Fruit fly (Drosophila melanogaster) whole organism, embryonic: ENCODE results near the gene Fam92.
A peak's percentile ranks its signal among the peaks of the same experiment; 100 is the strongest.

Source experiments
- ATbp ChIP-seq: fragments of 200-800 bp; sonication (Bioruptor generic); optimal IDR thresholded peaks from 2 replicates; lab custom pipeline; 2017; ENCODE audit warnings: missing biosample characterization, mild to moderate bottlenecking, missing genetic modification characterization, missing genetic modification reagents
- Adf1 ChIP-seq: fragments of 200-800 bp; sonication (Bioruptor generic); IDR thresholded peaks from 2 replicates; pipeline ENCODE4 v1.3.6; 2022; ENCODE audit warnings: missing biosample characterization, missing genetic modification characterization
- CG12299 ChIP-seq: fragments of 200-800 bp; sonication (Bioruptor generic); optimal IDR thresholded peaks from 2 replicates; lab custom pipeline; 2018; ENCODE audit warnings: missing biosample characterization, mild to moderate bottlenecking, missing genetic modification characterization
- CG12659 ChIP-seq: fragments of 200-800 bp; sonication (Bioruptor generic); optimal IDR thresholded peaks from 3 replicates; lab custom pipeline; 2017; ENCODE audit warnings: mild to moderate bottlenecking, missing biosample characterization, missing genetic modification reagents, missing genetic modification characterization
- CG14860 ChIP-seq: fragments of 200-800 bp; sonication (Bioruptor generic); IDR thresholded peaks from 3 replicates; pipeline ENCODE4 v1.3.6; 2022; ENCODE audit warnings: missing biosample characterization, missing genetic modification characterization; ENCODE audit not compliant: partially characterized antibody
- CG15514 ChIP-seq: fragments of 200-800 bp; sonication (Bioruptor generic); optimal IDR thresholded peaks from 3 replicates; lab custom pipeline; 2017; ENCODE audit warnings: missing biosample characterization, missing genetic modification characterization, mild to moderate bottlenecking, moderate library complexity, missing genetic modification reagents
- CG16813 ChIP-seq: fragments of 200-800 bp; sonication (Bioruptor generic); IDR thresholded peaks from 3 replicates; pipeline ENCODE4 v1.3.6; 2022; ENCODE audit warnings: missing biosample characterization, missing genetic modification characterization; ENCODE audit not compliant: partially characterized antibody
- CG17802 ChIP-seq: fragments of 200-800 bp; sonication (Bioruptor generic); optimal IDR thresholded peaks from 2 replicates; lab custom pipeline; 2018; ENCODE audit warnings: missing biosample characterization, mild to moderate bottlenecking, missing genetic modification characterization, moderate library complexity
- CG18764 ChIP-seq: fragments of 200-800 bp; sonication (Bioruptor generic); optimal IDR thresholded peaks from 3 replicates; lab custom pipeline; 2016; ENCODE audit warnings: missing biosample characterization, missing genetic modification characterization
- CG2712 ChIP-seq: fragments of 200-800 bp; optimal IDR thresholded peaks from 3 replicates; lab custom pipeline; 2019; ENCODE audit warnings: missing biosample characterization, mild to moderate bottlenecking, missing genetic modification characterization, moderate library complexity
- CG30020 ChIP-seq: fragments of 200-800 bp; optimal IDR thresholded peaks from 2 replicates; lab custom pipeline; 2019; ENCODE audit warnings: missing biosample characterization, mild to moderate bottlenecking, missing genetic modification characterization, moderate library complexity
- CG33213 ChIP-seq: fragments of 200-800 bp; sonication (Bioruptor generic); optimal IDR thresholded peaks from 3 replicates; lab custom pipeline; 2016; ENCODE audit warnings: missing biosample characterization, missing genetic modification characterization
- CG3407 ChIP-seq: fragments of 200-800 bp; sonication (Bioruptor generic); optimal IDR thresholded peaks from 2 replicates; lab custom pipeline; 2018; ENCODE audit warnings: missing biosample characterization, mild to moderate bottlenecking, missing genetic modification characterization
- CG5180 ChIP-seq: fragments of 200-800 bp; sonication (Bioruptor generic); optimal IDR thresholded peaks from 3 replicates; lab custom pipeline; 2017; ENCODE audit warnings: missing biosample characterization, missing genetic modification characterization, mild to moderate bottlenecking, moderate library complexity, missing genetic modification reagents
- CG6683 ChIP-seq: fragments of 200-800 bp; sonication (Bioruptor generic); optimal IDR thresholded peaks from 2 replicates; lab custom pipeline; 2017; ENCODE audit warnings: missing biosample characterization, mild to moderate bottlenecking, missing genetic modification characterization, missing genetic modification reagents
- CG6791 ChIP-seq: fragments of 200-800 bp; sonication (Bioruptor generic); IDR thresholded peaks from 3 replicates; pipeline ENCODE4 v1.3.6; 2022; ENCODE audit warnings: missing biosample characterization, missing genetic modification characterization; ENCODE audit not compliant: partially characterized antibody
- CG6854 ChIP-seq: fragments of 200-800 bp; sonication (Bioruptor generic); optimal IDR thresholded peaks from 3 replicates; lab custom pipeline; 2017; ENCODE audit warnings: missing biosample characterization, mild to moderate bottlenecking, missing genetic modification characterization
- CHES-1-like ChIP-seq: fragments of 200-800 bp; sonication (Bioruptor generic); optimal IDR thresholded peaks from 2 replicates; lab custom pipeline; 2016; ENCODE audit warnings: missing biosample characterization, missing genetic modification characterization
- Dfd ChIP-seq, 2 experiments: fragments of >200 bp; optimal IDR thresholded peaks; 2 replicates each; lab custom pipeline; 2017; ENCODE audit warnings: missing biosample characterization in 2 of 2, missing genetic modification characterization in 2 of 2
- Dp ChIP-seq: fragments of 200-800 bp; sonication (Bioruptor generic); optimal IDR thresholded peaks from 2 replicates; lab custom pipeline; 2018; ENCODE audit warnings: missing biosample characterization, mild to moderate bottlenecking, missing genetic modification characterization, moderate library complexity
- Eip74EF ChIP-seq, 2 experiments: fragments of 200-800 bp in 1 of 2; fragments of >200 bp in 1 of 2; sonication (Bioruptor generic) in 1 of 2; optimal IDR thresholded peaks; 2 replicates each; lab custom pipeline; 2017 to 2019; ENCODE audit warnings: missing biosample characterization in 2 of 2, missing genetic modification characterization in 2 of 2, mild to moderate bottlenecking in 1 of 2, moderate library complexity in 1 of 2
- Elba2 ChIP-seq: fragments of 200-800 bp; sonication (Bioruptor generic); optimal IDR thresholded peaks from 3 replicates; lab custom pipeline; 2016; ENCODE audit warnings: missing biosample characterization, missing genetic modification characterization
- Ets65A ChIP-seq: fragments of 200-800 bp; sonication (Bioruptor generic); peaks from one replicate; lab custom pipeline; 2016; ENCODE audit warnings: missing biosample characterization, missing genetic modification characterization
- Ets97D ChIP-seq: fragments of 200-800 bp; sonication (Bioruptor generic); optimal IDR thresholded peaks from 3 replicates; lab custom pipeline; 2016; ENCODE audit warnings: missing biosample characterization, missing genetic modification characterization
- Fer3 ChIP-seq: fragments of 200-800 bp; sonication (Bioruptor generic); optimal IDR thresholded peaks from 2 replicates; lab custom pipeline; 2018; ENCODE audit warnings: missing biosample characterization, mild to moderate bottlenecking, missing genetic modification characterization, moderate library complexity
- MESR4 ChIP-seq: fragments of 200-800 bp; sonication (Bioruptor generic); optimal IDR thresholded peaks from 2 replicates; lab custom pipeline; 2018; ENCODE audit warnings: missing biosample characterization, mild to moderate bottlenecking, missing genetic modification characterization, moderate library complexity
- Mrtf ChIP-seq: fragments of 200-800 bp; sonication (Bioruptor generic); IDR thresholded peaks from 3 replicates; pipeline ENCODE4 v1.3.6; 2022; ENCODE audit warnings: missing biosample characterization, missing genetic modification characterization
- Myb ChIP-seq: fragments of 200-800 bp; sonication (Bioruptor generic); optimal IDR thresholded peaks from 2 replicates; lab custom pipeline; 2016; ENCODE audit warnings: missing biosample characterization, missing genetic modification characterization
- Optix ChIP-seq: fragments of 200-800 bp; sonication (Bioruptor generic); IDR thresholded peaks from 3 replicates; pipeline ENCODE4 v1.3.6; 2022; ENCODE audit warnings: missing biosample characterization, missing genetic modification characterization
- PHDP ChIP-seq: fragments of 200-800 bp; sonication (Bioruptor generic); optimal IDR thresholded peaks from 3 replicates; lab custom pipeline; 2018; ENCODE audit warnings: missing biosample characterization, mild to moderate bottlenecking, missing genetic modification characterization, moderate library complexity
- Side ChIP-seq: fragments of 200-800 bp; sonication (Bioruptor generic); optimal IDR thresholded peaks from 2 replicates; lab custom pipeline; 2016; ENCODE audit warnings: missing biosample characterization, missing genetic modification characterization
- Spps ChIP-seq: fragments of 200-800 bp; sonication (Bioruptor generic); optimal IDR thresholded peaks from 2 replicates; lab custom pipeline; 2018; ENCODE audit warnings: missing biosample characterization, mild to moderate bottlenecking, missing genetic modification characterization
- Stat92E ChIP-seq, 3 experiments: fragments of >200 bp in 2 of 3; fragments of 200-800 bp in 1 of 3; sonication (Bioruptor generic) in 1 of 3; optimal IDR thresholded peaks; 2 replicates each; lab custom pipeline; 2017 to 2019; ENCODE audit warnings: missing biosample characterization in 3 of 3, missing genetic modification characterization in 3 of 3, mild to moderate bottlenecking in 1 of 3, moderate library complexity in 1 of 3
- al ChIP-seq: fragments of 200-800 bp; sonication (Bioruptor generic); IDR thresholded peaks from 2 replicates; pipeline ENCODE4 v1.3.6; 2022; ENCODE audit warnings: missing biosample characterization, missing genetic modification characterization
- bbx ChIP-seq: fragments of 200-800 bp; sonication (Bioruptor generic); IDR thresholded peaks from 2 replicates; pipeline ENCODE4 v1.3.6; 2022; ENCODE audit warnings: missing biosample characterization, missing genetic modification characterization; ENCODE audit not compliant: partially characterized antibody
- bcd ChIP-seq: fragments of 200-800 bp; sonication (Bioruptor generic); optimal IDR thresholded peaks from 2 replicates; lab custom pipeline; 2017; ENCODE audit warnings: missing biosample characterization, mild to moderate bottlenecking, missing genetic modification characterization
- br ChIP-seq: fragments of >200 bp; optimal IDR thresholded peaks from 2 replicates; lab custom pipeline; 2017
- cad ChIP-seq: fragments of >200 bp; optimal IDR thresholded peaks from 2 replicates; lab custom pipeline; 2017; ENCODE audit warnings: missing biosample characterization, missing genetic modification characterization
- danr ChIP-seq: fragments of 200-800 bp; sonication (Bioruptor generic); IDR thresholded peaks from 2 replicates; pipeline ENCODE4 v1.3.6; 2022; ENCODE audit warnings: missing biosample characterization, missing genetic modification characterization
- dysf ChIP-seq: fragments of 200-800 bp; sonication (Bioruptor generic); IDR thresholded peaks from 3 replicates; pipeline ENCODE4 v1.3.6; 2022; ENCODE audit warnings: missing biosample characterization, missing genetic modification characterization
- en ChIP-seq: fragments of 200-800 bp; sonication (Bioruptor generic); optimal IDR thresholded peaks from 2 replicates; lab custom pipeline; 2016; ENCODE audit warnings: missing biosample characterization, missing genetic modification characterization
- eyg ChIP-seq: fragments of 200-800 bp; sonication (Bioruptor generic); optimal IDR thresholded peaks from 3 replicates; lab custom pipeline; 2016; ENCODE audit warnings: missing biosample characterization, missing genetic modification characterization
- fd3F ChIP-seq: fragments of 200-800 bp; sonication (Bioruptor generic); optimal IDR thresholded peaks from 2 replicates; lab custom pipeline; 2018; ENCODE audit warnings: missing biosample characterization, mild to moderate bottlenecking, missing genetic modification characterization, moderate library complexity
- inv ChIP-seq: fragments of 200-800 bp; sonication (Bioruptor generic); IDR thresholded peaks from 2 replicates; pipeline ENCODE4 v1.3.6; 2022; ENCODE audit warnings: missing biosample characterization, missing genetic modification characterization; ENCODE audit not compliant: partially characterized antibody
- ken ChIP-seq: fragments of 200-800 bp; sonication (Bioruptor generic); IDR thresholded peaks from 3 replicates; pipeline ENCODE4 v1.3.6; 2022; ENCODE audit warnings: missing biosample characterization, missing genetic modification characterization
- shn ChIP-seq: fragments of 200-800 bp; sonication (Bioruptor generic); optimal IDR thresholded peaks from 3 replicates; lab custom pipeline; 2016; ENCODE audit warnings: missing biosample characterization, missing genetic modification characterization
- sim ChIP-seq: fragments of 200-800 bp; sonication (Bioruptor generic); IDR thresholded peaks from 2 replicates; pipeline ENCODE4 v1.3.6; 2022; ENCODE audit warnings: missing biosample characterization, missing genetic modification characterization
- ssp ChIP-seq: fragments of 200-800 bp; sonication (Bioruptor generic); IDR thresholded peaks from 2 replicates; pipeline ENCODE4 v1.3.6; 2022; ENCODE audit warnings: missing biosample characterization, missing genetic modification characterization
- unc-4 ChIP-seq: fragments of 200-800 bp; sonication (Bioruptor generic); IDR thresholded peaks from 2 replicates; pipeline ENCODE4 v1.3.6; 2022; ENCODE audit warnings: missing biosample characterization, missing genetic modification characterization; ENCODE audit not compliant: partially characterized antibody
- wor ChIP-seq: fragments of 200-800 bp; sonication (Bioruptor generic); IDR thresholded peaks from 2 replicates; pipeline ENCODE4 v1.3.6; 2022; ENCODE audit warnings: missing biosample characterization, missing genetic modification characterization
- z ChIP-seq: fragments of 200-800 bp; sonication (Bioruptor generic); IDR thresholded peaks from 3 replicates; pipeline ENCODE4 v1.3.6; 2022; ENCODE audit warnings: missing biosample characterization, missing genetic modification characterization

Fam92 gene

dm6 chr2L:12467673-12468072 is 43.0 kb downstream of the Fam92 start (continued):
- peak; percentile 14 for TF ChIP-seq CG6854 (GFP tag; lab: Kevin White, UChicago)
- no peak for TF ChIP-seq CG3407 (GFP tag; lab: Kevin White, UChicago)
- TF ChIP-seq CG16813 (GFP tag; lab: Robert Waterston, UW) = no peak
- TF ChIP-seq PHDP = peak; percentile 54
- peak; percentile 51 for TF ChIP-seq CG12659
- no peak for TF ChIP-seq en
- no peak for TF ChIP-seq CG6683
- no peak for TF ChIP-seq danr (GFP tag; lab: Robert Waterston, UW)
- peak; percentile 81 for TF ChIP-seq al (GFP tag; lab: Robert Waterston, UW)
- peak; percentile 39; the same call in 1 of the 3 replicates for TF ChIP-seq Mrtf (GFP tag; lab: Robert Waterston, UW)
- TF ChIP-seq CG15514 (GFP tag; lab: Kevin White, UChicago) = peak; percentile 68
- TF ChIP-seq z (GFP tag; lab: Robert Waterston, UW) = no peak
- TF ChIP-seq Adf1 = no peak; the same call in 1 of the 2 replicates
- no peak for TF ChIP-seq Spps (tag; lab: Kevin White, UChicago)
- TF ChIP-seq CG12299 (tag; lab: Kevin White, UChicago) = peak; percentile 45
- no peak for TF ChIP-seq CG30020 (tag; lab: Kevin White, UChicago)
- TF ChIP-seq bcd = peak; percentile 60
- peak; percentile 66 for TF ChIP-seq Fer3 (tag; lab: Kevin White, UChicago)
- peak; percentile 3 for TF ChIP-seq CG33213 (GFP tag; lab: Kevin White, UChicago)
- TF ChIP-seq inv = no peak
- no peak for TF ChIP-seq CG6791
- TF ChIP-seq Eip74EF (GFP tag; optimal IDR thresholded peaks at IDR 0.05; lab: Kevin White, UChicago) = no peak
- no peak for TF ChIP-seq unc-4 (GFP tag; lab: Robert Waterston, UW)
- TF ChIP-seq Stat92E (GFP tag; optimal IDR thresholded peaks at IDR 0.05; lab: Kevin White, UChicago) = no peak
- no peak for TF ChIP-seq cad
- TF ChIP-seq fd3F (GFP tag; lab: Kevin White, UChicago) = peak; percentile 56
- TF ChIP-seq dysf (GFP tag; lab: Robert Waterston, UW) = peak; percentile 70; the same call in 2 of the 3 replicates
- no peak for TF ChIP-seq Elba2
- no peak for TF ChIP-seq ken
- no peak for TF ChIP-seq Ets97D (GFP tag; lab: Kevin White, UChicago)
- TF ChIP-seq shn (GFP tag; lab: Kevin White, UChicago) = peak; percentile 58
- no peak for TF ChIP-seq CG2712
- TF ChIP-seq ATbp (GFP tag; lab: Kevin White, UChicago) = no peak
- peak; percentile 42 for TF ChIP-seq Myb (GFP tag; lab: Kevin White, UChicago)
- TF ChIP-seq sim (GFP tag; lab: Robert Waterston, UW) = no peak
- no peak for TF ChIP-seq Dp
- 0 out of 3 replicates have a peak, but pooled peaks have one; percentile 28 for TF ChIP-seq Optix
- TF ChIP-seq Side = peak; percentile 64
- TF ChIP-seq eyg (GFP tag; lab: Kevin White, UChicago) = no peak
- TF ChIP-seq MESR4 (GFP tag; lab: Kevin White, UChicago) = no peak
- no peak for TF ChIP-seq CG14860
- TF ChIP-seq CG18764 (GFP tag; lab: Kevin White, UChicago) = no peak
- TF ChIP-seq Dfd (GFP tag; optimal IDR thresholded peaks at IDR 0.05; lab: Kevin White, UChicago) = no peak
- peak; percentile 40 for TF ChIP-seq CHES-1-like (GFP tag; lab: Kevin White, UChicago)
- no peak for TF ChIP-seq CG17802
- TF ChIP-seq br (lab: Kevin White, UChicago) = no peak
- TF ChIP-seq bbx (GFP tag; lab: Robert Waterston, UW) = no peak
- TF ChIP-seq wor (GFP tag; lab: Robert Waterston, UW) = no peak
- no peak for TF ChIP-seq Ets65A (GFP tag; lab: Kevin White, UChicago)
- TF ChIP-seq CG5180 = no peak
- TF ChIP-seq ssp (GFP tag; lab: Robert Waterston, UW) = no peak
